Worm (Caenorhabditis elegans): ENCODE results near the gene fbxa-15.
A peak's percentile ranks its signal among the peaks of the same experiment; 100 is the strongest.

DNA sequence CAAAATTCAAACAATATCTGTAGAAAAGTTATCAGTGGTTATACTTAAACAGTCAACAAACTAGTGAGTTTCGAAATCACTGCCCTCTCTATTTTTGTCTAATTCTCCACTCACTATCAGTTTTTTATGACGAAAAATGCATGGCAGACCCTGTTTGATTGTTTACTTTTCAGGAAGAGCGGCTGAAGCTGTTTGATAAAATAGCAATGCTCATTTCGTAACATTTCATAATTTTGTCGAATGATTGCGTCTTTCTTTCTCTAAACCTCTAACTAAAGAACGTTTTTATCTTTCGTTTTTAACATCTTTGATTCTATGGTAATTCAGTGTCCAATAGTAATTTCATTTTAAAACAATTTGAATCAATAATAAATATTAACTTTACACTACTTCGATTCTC is 42.3 kb downstream of the fbxa-15 start:
- no peak for TF ChIP-seq unc-86 (tag; optimal IDR thresholded peaks at IDR 0.05)
- no peak for TF ChIP-seq ceh-14 (tag; optimal IDR thresholded peaks at IDR 0.05)
- no peak for TF ChIP-seq tbx-7 (tag; optimal IDR thresholded peaks at IDR 0.05)
- no peak for TF ChIP-seq nfya-1 (tag; optimal IDR thresholded peaks at IDR 0.05)
- TF ChIP-seq pqm-1 (tag; optimal IDR thresholded peaks at IDR 0.05): peak; percentile 45
- no peak for TF ChIP-seq lin-11 (tag; optimal IDR thresholded peaks at IDR 0.05)
- TF ChIP-seq K09A11.1 (tag; optimal IDR thresholded peaks at IDR 0.05; ENCODE audit: insufficient read depth): no peak
- no peak for TF ChIP-seq unc-3 (GFP tag; conservative IDR thresholded peaks at IDR 0.05)
- TF ChIP-seq unc-3 (tag; optimal IDR thresholded peaks at IDR 0.05): no peak
- no peak for TF ChIP-seq rnt-1 (tag; optimal IDR thresholded peaks at IDR 0.05)
- no peak for TF ChIP-seq pag-3 (tag; optimal IDR thresholded peaks at IDR 0.05; ENCODE audit: borderline replicate concordance)
- no peak for TF ChIP-seq hlh-30 (tag; optimal IDR thresholded peaks at IDR 0.05; ENCODE audit: insufficient read depth)
- no peak for TF ChIP-seq nhr-11 (tag; optimal IDR thresholded peaks at IDR 0.05)
- TF ChIP-seq sox-4 (tag; optimal IDR thresholded peaks at IDR 0.05): no peak
- no peak for TF ChIP-seq lim-6 (tag; optimal IDR thresholded peaks at IDR 0.05)
